Fruit fly (Drosophila melanogaster): ENCODE results near the gene ssp6.

Gene ssp6

dm6 chr3L:6071454-6072189 lies 4.9 kb upstream of the ssp6 start, which contains the start of gene CG6602 (continued):
- TF ChIP-seq tll (GFP tag; optimal IDR thresholded peaks at IDR 0.05) (no peak), CG7745 (tag; optimal IDR thresholded peaks at IDR 0.05) (no peak), CG8388 (GFP tag; optimal IDR thresholded peaks at IDR 0.05) (peak; percentile 32), vvl (GFP tag; IDR thresholded peaks at IDR 0.05) (peak; percentile 92), Lim3 (GFP tag; IDR thresholded peaks at IDR 0.05) (no peak), CG10462 (GFP tag; optimal IDR thresholded peaks at IDR 0.05) (no peak), kni (GFP tag; optimal IDR thresholded peaks at IDR 0.05) (peak; percentile 43), eve (GFP tag; optimal IDR thresholded peaks at IDR 0.05) (no peak), CG43689 (GFP tag; IDR thresholded peaks at IDR 0.05) (peak; percentile 5; the same call in 1 of the 2 replicates), Sox100B (GFP tag; optimal IDR thresholded peaks at IDR 0.05) (peak; percentile 75), bigmax (GFP tag; optimal IDR thresholded peaks at IDR 0.05) (no peak), mld (GFP tag; IDR thresholded peaks at IDR 0.05; ENCODE audit: partially characterized antibody) (no peak), D (optimal IDR thresholded peaks at IDR 0.05) (no peak), D (GFP tag; optimal IDR thresholded peaks at IDR 0.05) (peak; percentile 67), Doc3 (GFP tag; IDR thresholded peaks at IDR 0.05; ENCODE audit: partially characterized antibody) (no peak), gcm2 (GFP tag; optimal IDR thresholded peaks at IDR 0.05) (no peak), en (GFP tag; optimal IDR thresholded peaks at IDR 0.05) (peak; percentile 13), Nf-YB (GFP tag; optimal IDR thresholded peaks at IDR 0.05) (no peak), Trl (optimal IDR thresholded peaks at IDR 0.05) (no peak), Trl (GFP tag; optimal IDR thresholded peaks at IDR 0.05) (peak; percentile 62), crol (GFP tag; IDR thresholded peaks at IDR 0.05) (no peak), nau (GFP tag; optimal IDR thresholded peaks at IDR 0.05) (no peak), dpn (GFP tag; optimal IDR thresholded peaks at IDR 0.05) (peak; percentile 32 to 76), CG13123 (GFP tag; optimal IDR thresholded peaks at IDR 0.05) (peak; percentile 12), CG17186 (GFP tag; optimal IDR thresholded peaks at IDR 0.05) (no peak), Usf (GFP tag; optimal IDR thresholded peaks at IDR 0.05) (peak; percentile 67), her (GFP tag; optimal IDR thresholded peaks at IDR 0.05) (no peak), CG4854 (GFP tag; optimal IDR thresholded peaks at IDR 0.05) (peak; percentile 35), ab (GFP tag; optimal IDR thresholded peaks at IDR 0.05) (no peak), Kr (GFP tag; optimal IDR thresholded peaks at IDR 0.05) (no peak), Tbp (GFP tag; optimal IDR thresholded peaks at IDR 0.05) (no peak), tap (tag; optimal IDR thresholded peaks at IDR 0.05) (peak; percentile 14), pros (GFP tag; optimal IDR thresholded peaks at IDR 0.05) (no peak), stwl (tag; optimal IDR thresholded peaks at IDR 0.05) (peak; percentile 73), Oli (tag; optimal IDR thresholded peaks at IDR 0.05) (peak; percentile 37), prd (optimal IDR thresholded peaks at IDR 0.05) (no peak), prd (GFP tag; IDR thresholded peaks at IDR 0.05) (peak; percentile 42; the same call in 2 of the 3 replicates), CG14014 (GFP tag; IDR thresholded peaks at IDR 0.05) (peak; percentile 67), CG13894 (tag; optimal IDR thresholded peaks at IDR 0.05) (peak; percentile 37), Poxn (GFP tag; IDR thresholded peaks at IDR 0.05) (no peak), CG11398 (GFP tag; optimal IDR thresholded peaks at IDR 0.05) (no peak), fu2 (GFP tag; optimal IDR thresholded peaks at IDR 0.05) (peak; percentile 30), CG4328 (GFP tag; optimal IDR thresholded peaks at IDR 0.05) (peak; percentile 77), CG31365 (tag; optimal IDR thresholded peaks at IDR 0.05) (peak; percentile 61), CG1832 (GFP tag; optimal IDR thresholded peaks at IDR 0.05) (no peak), Camta (GFP tag; optimal IDR thresholded peaks at IDR 0.05) (peak; percentile 60), aop (GFP tag; IDR thresholded peaks at IDR 0.05) (no peak), ro (GFP tag; IDR thresholded peaks at IDR 0.05) (peak; percentile 23; the same call in 1 of the 2 replicates), CG10959 (GFP tag; IDR thresholded peaks at IDR 0.05) (peak; percentile 16; the same call in 1 of the 2 replicates), sqz (GFP tag; optimal IDR thresholded peaks at IDR 0.05) (no peak)

All from whole organism, embryonic.